Fruit fly (Drosophila melanogaster): ENCODE data around the gene CG4042.

Gene CG4042

DNA sequence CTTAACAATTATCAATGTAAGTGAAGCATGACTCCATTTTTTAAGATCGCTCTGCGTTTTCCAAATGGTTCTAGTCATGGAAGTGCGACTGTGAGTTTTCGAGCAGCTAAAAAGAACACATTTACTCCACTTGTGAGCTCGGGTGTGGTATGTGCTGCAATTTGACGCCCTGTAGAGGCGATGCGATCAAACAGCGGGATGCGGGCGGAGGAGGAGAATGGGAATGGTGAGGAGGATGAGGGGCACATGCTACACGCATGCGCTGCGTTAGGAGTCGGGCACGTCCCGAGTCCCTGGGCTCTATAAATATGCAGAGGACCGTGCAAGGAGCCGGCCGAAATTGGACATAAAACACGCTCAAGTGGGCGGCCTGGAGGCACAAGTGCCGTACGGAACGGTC lies 18.0 kb upstream of the CG4042 start (continued):
- TF ChIP-seq pfk (GFP tag; optimal IDR thresholded peaks at IDR 0.05) (peak; percentile 3), CG12236 (GFP tag; optimal IDR thresholded peaks at IDR 0.05) (no peak), CG2120 (GFP tag; optimal IDR thresholded peaks at IDR 0.05) (no peak), crol (GFP tag; IDR thresholded peaks at IDR 0.05) (peak; percentile 91), CG1529 (GFP tag; optimal IDR thresholded peaks at IDR 0.05) (no peak), H2.0 (GFP tag; IDR thresholded peaks at IDR 0.05) (no peak), fd102C (GFP tag; optimal IDR thresholded peaks at IDR 0.05) (no peak), Hsf (GFP tag; optimal IDR thresholded peaks at IDR 0.05) (no peak), sc (optimal IDR thresholded peaks at IDR 0.05) (no peak), sc (GFP tag; optimal IDR thresholded peaks at IDR 0.05) (no peak), ro (GFP tag; IDR thresholded peaks at IDR 0.05) (no peak), stc (GFP tag; IDR thresholded peaks at IDR 0.05) (no peak), CG1603 (tag; optimal IDR thresholded peaks at IDR 0.05) (no peak), vfl (GFP tag; optimal IDR thresholded peaks at IDR 0.05) (no peak), Dref (GFP tag; IDR thresholded peaks at IDR 0.05) (no peak), gfzf (GFP tag; optimal IDR thresholded peaks at IDR 0.05) (no peak), CG13624 (GFP tag; optimal IDR thresholded peaks at IDR 0.05) (no peak), CG7928 (GFP tag; optimal IDR thresholded peaks at IDR 0.05) (no peak), CG4360 (GFP tag; IDR thresholded peaks at IDR 0.05) (no peak), CG2712 (tag; optimal IDR thresholded peaks at IDR 0.05) (no peak), HLH4C (GFP tag; IDR thresholded peaks at IDR 0.05; ENCODE audit: partially characterized antibody) (0 out of 3 replicates have a peak, but pooled peaks have one; percentile 30), Ets65A (GFP tag) (peak; percentile 30), nerfin-2 (GFP tag; IDR thresholded peaks at IDR 0.05; ENCODE audit: partially characterized antibody) (no peak), Med (GFP tag) (peak; percentile 35), Six4 (GFP tag; optimal IDR thresholded peaks at IDR 0.05) (peak; percentile 23), Hr3 (GFP tag; optimal IDR thresholded peaks at IDR 0.05) (no peak), ci (GFP tag; IDR thresholded peaks at IDR 0.05) (0 out of 3 replicates have a peak, but pooled peaks have one; percentile 24), CG31388 (GFP tag; optimal IDR thresholded peaks at IDR 0.05) (no peak), CG6272 (GFP tag; IDR thresholded peaks at IDR 0.05) (no peak), Antp (GFP tag; optimal IDR thresholded peaks at IDR 0.05) (no peak), CG11560 (tag; IDR thresholded peaks at IDR 0.05) (no peak), CG32772 (GFP tag; IDR thresholded peaks at IDR 0.05) (no peak), CG34224 (GFP tag; IDR thresholded peaks at IDR 0.05; ENCODE audit: partially characterized antibody) (no peak), CG18599 (GFP tag; optimal IDR thresholded peaks at IDR 0.05) (no peak), lilli (GFP tag; optimal IDR thresholded peaks at IDR 0.05) (no peak), HLHmδ (GFP tag; optimal IDR thresholded peaks at IDR 0.05) (peak; percentile 52), toy (GFP tag; IDR thresholded peaks at IDR 0.05) (no peak), hbn (GFP tag; IDR thresholded peaks at IDR 0.05; ENCODE audit: partially characterized antibody) (no peak), sima (GFP tag; optimal IDR thresholded peaks at IDR 0.05) (no peak), CG17568 (GFP tag; optimal IDR thresholded peaks at IDR 0.05) (no peak), CG2199 (GFP tag; IDR thresholded peaks at IDR 0.05) (no peak), tna (GFP tag; IDR thresholded peaks at IDR 0.05; ENCODE audit: partially characterized antibody) (no peak), Chrac-16 (GFP tag; optimal IDR thresholded peaks at IDR 0.05) (no peak), CG7556 (GFP tag; optimal IDR thresholded peaks at IDR 0.05) (no peak)

Measured in whole organism, embryonic.